Fruit fly (Drosophila melanogaster) whole organism, embryonic: Measurements from ENCODE around the gene CG10005.

ENCODE experiments used
- Aef1 ChIP-seq: fragments of 200-800 bp; sonication (Bioruptor generic); IDR thresholded peaks from 3 replicates; pipeline ENCODE4 v1.3.6; 2022; ENCODE audit warnings: missing biosample characterization, missing genetic modification characterization
- Antp ChIP-seq: fragments of 200-800 bp; sonication (Bioruptor generic); optimal IDR thresholded peaks from 3 replicates; lab custom pipeline; 2016; ENCODE audit warnings: missing biosample characterization, missing genetic modification characterization
- B-H2 ChIP-seq: fragments of 200-800 bp; sonication (Bioruptor generic); optimal IDR thresholded peaks from 2 replicates; lab custom pipeline; 2018; ENCODE audit warnings: missing biosample characterization, mild to moderate bottlenecking, missing genetic modification characterization
- Bgb ChIP-seq: fragments of 200-800 bp; sonication (Bioruptor generic); IDR thresholded peaks from 2 replicates; pipeline ENCODE4 v1.3.6; 2022; ENCODE audit warnings: missing biosample characterization, missing genetic modification characterization; ENCODE audit not compliant: partially characterized antibody
- CG11723 ChIP-seq: fragments of 200-800 bp; sonication (Bioruptor generic); optimal IDR thresholded peaks from 2 replicates; lab custom pipeline; 2017; ENCODE audit warnings: missing biosample characterization, mild to moderate bottlenecking, missing genetic modification characterization
- CG14441 ChIP-seq: fragments of 200-800 bp; sonication (Bioruptor generic); IDR thresholded peaks from 2 replicates; pipeline ENCODE4 v1.3.6; 2022; ENCODE audit warnings: missing biosample characterization, missing genetic modification characterization
- CG14710 ChIP-seq: fragments of 200-800 bp; sonication (Bioruptor generic); optimal IDR thresholded peaks from 3 replicates; lab custom pipeline; 2019; ENCODE audit warnings: missing biosample characterization, mild to moderate bottlenecking, missing genetic modification characterization, moderate library complexity
- CG14965 ChIP-seq: fragments of 200-800 bp; sonication (Bioruptor generic); optimal IDR thresholded peaks from 2 replicates; lab custom pipeline; 2016; ENCODE audit warnings: missing biosample characterization, missing genetic modification characterization, borderline replicate concordance
- CG16779 ChIP-seq: fragments of 200-800 bp; sonication (Bioruptor generic); IDR thresholded peaks from 2 replicates; pipeline ENCODE4 v1.3.6; 2022; ENCODE audit warnings: missing biosample characterization, missing genetic modification characterization
- CG17385 ChIP-seq: fragments of 200-800 bp; sonication (Bioruptor generic); optimal IDR thresholded peaks from 3 replicates; lab custom pipeline; 2018; ENCODE audit warnings: missing biosample characterization, mild to moderate bottlenecking, missing genetic modification characterization
- CG17568 ChIP-seq: fragments of 200-800 bp; sonication (Bioruptor generic); optimal IDR thresholded peaks from 2 replicates; lab custom pipeline; 2018; ENCODE audit warnings: missing biosample characterization, mild to moderate bottlenecking, missing genetic modification characterization, moderate library complexity
- CG3407 ChIP-seq: fragments of 200-800 bp; sonication (Bioruptor generic); optimal IDR thresholded peaks from 2 replicates; lab custom pipeline; 2018; ENCODE audit warnings: missing biosample characterization, mild to moderate bottlenecking, missing genetic modification characterization
- CG3838 ChIP-seq: fragments of 200-800 bp; sonication (Bioruptor generic); optimal IDR thresholded peaks from 3 replicates; lab custom pipeline; 2016; ENCODE audit warnings: missing biosample characterization, missing genetic modification characterization
- CG42726 ChIP-seq: fragments of 200-800 bp; sonication (Bioruptor generic); IDR thresholded peaks from 2 replicates; pipeline ENCODE4 v1.3.6; 2022; ENCODE audit warnings: missing biosample characterization, missing genetic modification characterization; ENCODE audit not compliant: partially characterized antibody
- CG4424 ChIP-seq: fragments of 200-800 bp; sonication (Bioruptor generic); optimal IDR thresholded peaks from 3 replicates; lab custom pipeline; 2016; ENCODE audit warnings: missing biosample characterization, missing genetic modification characterization
- CG4820 ChIP-seq: fragments of 200-800 bp; sonication (Bioruptor generic); optimal IDR thresholded peaks from 3 replicates; lab custom pipeline; 2016; ENCODE audit warnings: missing biosample characterization, missing genetic modification characterization
- CG5953 ChIP-seq: fragments of 200-800 bp; sonication (Bioruptor generic); IDR thresholded peaks from 2 replicates; pipeline ENCODE4 v1.3.6; 2022; ENCODE audit warnings: missing biosample characterization, missing genetic modification characterization
- CTCF ChIP-seq: fragments of 200-800 bp; sonication (Bioruptor generic); optimal IDR thresholded peaks from 2 replicates; lab custom pipeline; 2017; ENCODE audit warnings: missing biosample characterization, mild to moderate bottlenecking, missing genetic modification characterization, moderate library complexity
- Dek ChIP-seq: fragments of 200-800 bp; sonication (Bioruptor generic); optimal IDR thresholded peaks from 3 replicates; lab custom pipeline; 2019; ENCODE audit warnings: missing biosample characterization, mild to moderate bottlenecking, missing genetic modification characterization, moderate library complexity
- ERR ChIP-seq: fragments of 200-800 bp; sonication (Bioruptor generic); optimal IDR thresholded peaks from 2 replicates; lab custom pipeline; 2016; ENCODE audit warnings: missing biosample characterization, missing genetic modification characterization
- HLH3B ChIP-seq: fragments of 200-800 bp; sonication (Bioruptor generic); IDR thresholded peaks from 2 replicates; pipeline ENCODE4 v1.3.6; 2022; ENCODE audit warnings: missing biosample characterization, missing genetic modification characterization
- Hr51 ChIP-seq, 2 experiments: fragments of 200-800 bp; sonication (Bioruptor generic); optimal IDR thresholded peaks; 2 replicates in 1 of 2; 3 replicates in 1 of 2; lab custom pipeline; 2016 to 2018; ENCODE audit warnings: missing biosample characterization in 2 of 2, missing genetic modification characterization in 2 of 2, mild to moderate bottlenecking in 1 of 2, moderate library complexity in 1 of 2
- Hsf ChIP-seq: fragments of 200-800 bp; sonication (Bioruptor generic); optimal IDR thresholded peaks from 3 replicates; lab custom pipeline; 2016; ENCODE audit warnings: missing biosample characterization, missing genetic modification characterization
- Jarid2 ChIP-seq: fragments of 200-800 bp; sonication (Bioruptor generic); optimal IDR thresholded peaks from 3 replicates; lab custom pipeline; 2017; ENCODE audit warnings: mild to moderate bottlenecking, missing biosample characterization, missing genetic modification reagents, missing genetic modification characterization
- Lpt ChIP-seq: fragments of >200 bp; optimal IDR thresholded peaks from 2 replicates; lab custom pipeline; 2018; ENCODE audit warnings: missing biosample characterization, missing genetic modification characterization
- MESR4 ChIP-seq: fragments of 200-800 bp; sonication (Bioruptor generic); optimal IDR thresholded peaks from 2 replicates; lab custom pipeline; 2018; ENCODE audit warnings: missing biosample characterization, mild to moderate bottlenecking, missing genetic modification characterization, moderate library complexity
- NfI ChIP-seq: fragments of 200-800 bp; sonication (Bioruptor generic); optimal IDR thresholded peaks from 3 replicates; lab custom pipeline; 2018; ENCODE audit warnings: missing biosample characterization, mild to moderate bottlenecking, missing genetic modification characterization, moderate library complexity
- Pdp1 ChIP-seq, 2 experiments: fragments of 200-800 bp; sonication (Bioruptor generic); optimal IDR thresholded peaks; 3 replicates each; lab custom pipeline; 2016; ENCODE audit warnings: missing biosample characterization in 2 of 2, missing genetic modification characterization in 2 of 2, mild to moderate bottlenecking in 1 of 2, moderate library complexity in 1 of 2
- Scr ChIP-seq: fragments of 200-800 bp; sonication (Bioruptor generic); IDR thresholded peaks from 2 replicates; pipeline ENCODE4 v1.3.6; 2022; ENCODE audit warnings: missing biosample characterization, missing genetic modification characterization; ENCODE audit not compliant: partially characterized antibody
- Six4 ChIP-seq: fragments of 200-800 bp; sonication (Bioruptor generic); optimal IDR thresholded peaks from 2 replicates; lab custom pipeline; 2016; ENCODE audit warnings: missing biosample characterization, missing genetic modification characterization
- ara ChIP-seq: fragments of 200-800 bp; sonication (Bioruptor generic); IDR thresholded peaks from 2 replicates; pipeline ENCODE4 v1.3.6; 2022; ENCODE audit warnings: missing biosample characterization, missing genetic modification characterization
- cas ChIP-seq: fragments of 200-800 bp; sonication (Bioruptor generic); IDR thresholded peaks from 2 replicates; pipeline ENCODE4 v1.3.6; 2022; ENCODE audit warnings: missing biosample characterization, missing genetic modification characterization
- caup ChIP-seq: fragments of 200-800 bp; sonication (Bioruptor generic); optimal IDR thresholded peaks from 3 replicates; lab custom pipeline; 2017; ENCODE audit warnings: missing biosample characterization, mild to moderate bottlenecking, missing genetic modification characterization, moderate library complexity; ENCODE audit not compliant: severe bottlenecking
- corto ChIP-seq: fragments of 200-800 bp; sonication (Bioruptor generic); optimal IDR thresholded peaks from 2 replicates; lab custom pipeline; 2016; ENCODE audit warnings: missing biosample characterization, mild to moderate bottlenecking, missing genetic modification characterization, moderate library complexity
- her ChIP-seq: fragments of 200-800 bp; sonication (Bioruptor generic); optimal IDR thresholded peaks from 2 replicates; lab custom pipeline; 2016; ENCODE audit warnings: missing biosample characterization, missing genetic modification characterization
- hth ChIP-seq: fragments of >200 bp; optimal IDR thresholded peaks from 2 replicates; lab custom pipeline; 2017; ENCODE audit warnings: inconsistent platforms
- kah ChIP-seq: fragments of 200-800 bp; sonication (Bioruptor generic); optimal IDR thresholded peaks from 2 replicates; lab custom pipeline; 2018; ENCODE audit warnings: missing biosample characterization, mild to moderate bottlenecking, missing genetic modification characterization
- lov ChIP-seq, 2 experiments: fragments of 200-800 bp in 1 of 2; fragments of >200 bp in 1 of 2; sonication (Bioruptor generic) in 1 of 2; IDR thresholded peaks in 1 of 2; optimal IDR thresholded peaks in 1 of 2; 2 replicates in 1 of 2; 3 replicates in 1 of 2; pipeline versions ENCODE4 v1.3.6 to Lab custom; 2017 to 2022; ENCODE audit warnings: missing biosample characterization in 1 of 2, missing genetic modification characterization in 1 of 2
- nerfin-2 ChIP-seq: fragments of 200-800 bp; sonication (Bioruptor generic); IDR thresholded peaks from 2 replicates; pipeline ENCODE4 v1.3.6; 2022; ENCODE audit warnings: missing biosample characterization, missing genetic modification characterization; ENCODE audit not compliant: partially characterized antibody
- pho ChIP-seq: fragments of 200-800 bp; sonication (Bioruptor generic); optimal IDR thresholded peaks from 2 replicates; lab custom pipeline; 2016; ENCODE audit warnings: missing biosample characterization, missing genetic modification characterization
- phol ChIP-seq: fragments of 200-800 bp; sonication (Bioruptor generic); optimal IDR thresholded peaks from 3 replicates; lab custom pipeline; 2018; ENCODE audit warnings: missing biosample characterization, mild to moderate bottlenecking, missing genetic modification characterization, moderate library complexity
- pita ChIP-seq: fragments of 200-800 bp; sonication (Bioruptor generic); optimal IDR thresholded peaks from 2 replicates; lab custom pipeline; 2017; ENCODE audit warnings: missing biosample characterization, mild to moderate bottlenecking, missing genetic modification characterization
- repo ChIP-seq: fragments of 200-800 bp; sonication (Bioruptor generic); optimal IDR thresholded peaks from 2 replicates; lab custom pipeline; 2016; ENCODE audit warnings: missing biosample characterization, missing genetic modification characterization
- salm ChIP-seq: fragments of 200-800 bp; sonication (Bioruptor generic); optimal IDR thresholded peaks from 2 replicates; lab custom pipeline; 2018; ENCODE audit warnings: missing biosample characterization, mild to moderate bottlenecking, missing genetic modification characterization
- sr ChIP-seq: fragments of 200-800 bp; sonication (Bioruptor generic); IDR thresholded peaks from 3 replicates; pipeline ENCODE4 v1.3.6; 2022; ENCODE audit warnings: missing biosample characterization, missing genetic modification characterization
- tap ChIP-seq: fragments of 200-800 bp; optimal IDR thresholded peaks from 3 replicates; lab custom pipeline; 2019; ENCODE audit warnings: missing biosample characterization, mild to moderate bottlenecking, missing genetic modification characterization, moderate library complexity
- tup ChIP-seq: fragments of 200-800 bp; sonication (Bioruptor generic); optimal IDR thresholded peaks from 2 replicates; lab custom pipeline; 2016; ENCODE audit warnings: missing biosample characterization, mild to moderate bottlenecking, missing genetic modification characterization, moderate library complexity
- vfl ChIP-seq: fragments of 200-800 bp; sonication (Bioruptor generic); optimal IDR thresholded peaks from 2 replicates; lab custom pipeline; 2016; ENCODE audit warnings: missing biosample characterization, missing genetic modification characterization
- vvl ChIP-seq: fragments of 200-800 bp; sonication (Bioruptor generic); IDR thresholded peaks from 2 replicates; pipeline ENCODE4 v1.3.6; 2022; ENCODE audit warnings: missing biosample characterization, missing genetic modification characterization
- wdn ChIP-seq: fragments of 200-800 bp; sonication (Bioruptor generic); IDR thresholded peaks from 2 replicates; pipeline ENCODE4 v1.3.6; 2022; ENCODE audit warnings: missing biosample characterization, missing genetic modification characterization

The CG10005 gene

dm6 chr3R:11962739-11963214, 14.2 kb downstream of the CG10005 start, which contains the start of the genes CG3281 and aurA (continued):
- TF ChIP-seq Hr51 (GFP tag; optimal IDR thresholded peaks at IDR 0.05; lab: Kevin White, UChicago) (peak; percentile 62 to 76), sr (no peak), her (peak; percentile 50), Lpt (no peak), CG3838 (GFP tag; lab: Kevin White, UChicago) (peak; percentile 14), nerfin-2 (GFP tag; lab: Robert Waterston, UW) (peak; percentile 91; the same call in 1 of the 2 replicates), CG5953 (GFP tag; lab: Robert Waterston, UW) (no peak), Scr (GFP tag; lab: Robert Waterston, UW) (peak; percentile 98), CTCF (GFP tag; lab: Kevin White, UChicago) (no peak), CG14441 (GFP tag; lab: Robert Waterston, UW) (no peak; the same call in 1 of the 2 replicates), kah (no peak), pho (GFP tag; lab: Kevin White, UChicago) (peak; percentile 89), Hsf (GFP tag; lab: Kevin White, UChicago) (peak; percentile 83), CG16779 (GFP tag; lab: Robert Waterston, UW) (no peak), NfI (GFP tag; lab: Kevin White, UChicago) (peak; percentile 63), tup (peak; percentile 42), cas (GFP tag; lab: Robert Waterston, UW) (peak; percentile 46; the same call in 1 of the 2 replicates), HLH3B (GFP tag; lab: Robert Waterston, UW) (peak; percentile 19; the same call in 1 of the 2 replicates), hth (lab: Kevin White, UChicago) (no peak), ara (GFP tag; lab: Robert Waterston, UW) (peak; percentile 40; the same call in 1 of the 2 replicates), caup (GFP tag; lab: Kevin White, UChicago) (no peak), Aef1 (GFP tag; lab: Robert Waterston, UW) (peak; percentile 57), Six4 (GFP tag; lab: Kevin White, UChicago) (peak; percentile 59), pita (GFP tag; lab: Kevin White, UChicago) (no peak), CG42726 (peak; percentile 84), vfl (GFP tag; lab: Kevin White, UChicago) (peak; percentile 67), tap (tag; lab: Kevin White, UChicago) (no peak), CG14965 (GFP tag; lab: Kevin White, UChicago) (no peak), Antp (GFP tag; lab: Kevin White, UChicago) (peak; percentile 72), CG11723 (GFP tag; lab: Kevin White, UChicago) (peak; percentile 35), CG4424 (peak; percentile 82), CG17568 (GFP tag; lab: Kevin White, UChicago) (no peak), CG17385 (peak; percentile 44), B-H2 (GFP tag; lab: Kevin White, UChicago) (peak; percentile 58), wdn (GFP tag; lab: Robert Waterston, UW) (0 out of 2 replicates have a peak, but pooled peaks have one; percentile 46), Jarid2 (GFP tag; lab: Kevin White, UChicago) (no peak), corto (GFP tag; lab: Kevin White, UChicago) (peak; percentile 7), lov (optimal IDR thresholded peaks at IDR 0.05; lab: Kevin White, UChicago) (no peak), lov (GFP tag; IDR thresholded peaks at IDR 0.05; lab: Robert Waterston, UW) (no peak), Dek (tag; lab: Kevin White, UChicago) (peak; percentile 60), CG14710 (tag; lab: Kevin White, UChicago) (peak; percentile 92), Bgb (GFP tag; lab: Robert Waterston, UW) (peak; percentile 93), salm (peak; percentile 15), MESR4 (GFP tag; lab: Kevin White, UChicago) (no peak), phol (tag; lab: Kevin White, UChicago) (peak; percentile 87), vvl (GFP tag; lab: Robert Waterston, UW) (peak; percentile 61), CG4820 (GFP tag; lab: Kevin White, UChicago) (peak; percentile 54), Pdp1 (GFP tag; optimal IDR thresholded peaks at IDR 0.05; lab: Kevin White, UChicago) (peak; percentile 78 to 82), repo (no peak), CG3407 (GFP tag; lab: Kevin White, UChicago) (peak; percentile 1), ERR (GFP tag; lab: Kevin White, UChicago) (peak; percentile 64)
